Fruit fly (Drosophila melanogaster) whole organism, embryonic: ENCODE data around the gene Kdm3.
A peak's percentile ranks its signal among the peaks of the same experiment; 100 is the strongest.

Experiments used
- Asciz ChIP-seq: fragments of 200-800 bp; sonication (Bioruptor generic); optimal IDR thresholded peaks from 2 replicates; lab custom pipeline; 2017; ENCODE audit warnings: missing biosample characterization, mild to moderate bottlenecking, missing genetic modification characterization, missing genetic modification reagents
- Atf-2 ChIP-seq: fragments of 200-800 bp; sonication (Bioruptor generic); optimal IDR thresholded peaks from 2 replicates; lab custom pipeline; 2016; ENCODE audit warnings: missing biosample characterization, missing genetic modification characterization
- Blimp-1 ChIP-seq: fragments of 200-800 bp; sonication (Bioruptor generic); optimal IDR thresholded peaks from 3 replicates; lab custom pipeline; 2018; ENCODE audit warnings: missing biosample characterization, missing genetic modification characterization, mild to moderate bottlenecking, moderate library complexity, missing genetic modification reagents
- Bteb2 ChIP-seq: fragments of 200-800 bp; sonication (Bioruptor generic); optimal IDR thresholded peaks from 2 replicates; lab custom pipeline; 2016; ENCODE audit warnings: missing biosample characterization, missing genetic modification characterization
- CG10147 ChIP-seq: fragments of 200-800 bp; sonication (Bioruptor generic); optimal IDR thresholded peaks from 2 replicates; lab custom pipeline; 2019; ENCODE audit warnings: missing biosample characterization, mild to moderate bottlenecking, missing genetic modification characterization, moderate library complexity
- CG10321 ChIP-seq: fragments of 200-800 bp; sonication (Bioruptor generic); IDR thresholded peaks from 2 replicates; pipeline ENCODE4 v1.3.6; 2022; ENCODE audit warnings: missing biosample characterization, missing genetic modification characterization
- CG10431 ChIP-seq: fragments of 200-800 bp; sonication (Bioruptor generic); optimal IDR thresholded peaks from 3 replicates; lab custom pipeline; 2018; ENCODE audit warnings: missing biosample characterization, mild to moderate bottlenecking, missing genetic modification characterization
- CG10979 ChIP-seq: fragments of 200-800 bp; sonication (Bioruptor generic); optimal IDR thresholded peaks from 2 replicates; lab custom pipeline; 2018; ENCODE audit warnings: missing biosample characterization, mild to moderate bottlenecking, missing genetic modification characterization, moderate library complexity
- CG11504 ChIP-seq: fragments of 200-800 bp; sonication (Bioruptor generic); optimal IDR thresholded peaks from 3 replicates; lab custom pipeline; 2019; ENCODE audit warnings: missing biosample characterization, mild to moderate bottlenecking, missing genetic modification characterization, moderate library complexity
- CG15696 ChIP-seq: fragments of 200-800 bp; sonication (Bioruptor generic); optimal IDR thresholded peaks from 2 replicates; lab custom pipeline; 2019; ENCODE audit warnings: missing biosample characterization, mild to moderate bottlenecking, missing genetic modification characterization, moderate library complexity
- CG2116 ChIP-seq: fragments of 200-800 bp; sonication (Bioruptor generic); optimal IDR thresholded peaks from 3 replicates; lab custom pipeline; 2018; ENCODE audit warnings: missing biosample characterization, mild to moderate bottlenecking, missing genetic modification characterization
- CG2202 ChIP-seq: fragments of 200-800 bp; sonication (Bioruptor generic); optimal IDR thresholded peaks from 2 replicates; lab custom pipeline; 2018; ENCODE audit warnings: missing biosample characterization, mild to moderate bottlenecking, missing genetic modification characterization
- CG32772 ChIP-seq: fragments of 200-800 bp; sonication (Bioruptor generic); IDR thresholded peaks from 2 replicates; pipeline ENCODE4 v1.3.6; 2022; ENCODE audit warnings: missing biosample characterization, missing genetic modification characterization
- CG4360 ChIP-seq: fragments of 200-800 bp; sonication (Bioruptor generic); IDR thresholded peaks from 2 replicates; pipeline ENCODE4 v1.3.6; 2022; ENCODE audit warnings: missing biosample characterization, missing genetic modification characterization
- CG4730 ChIP-seq: fragments of 200-800 bp; sonication (Bioruptor generic); IDR thresholded peaks from 2 replicates; pipeline ENCODE4 v1.3.6; 2022; ENCODE audit warnings: missing biosample characterization, missing genetic modification characterization
- CG6683 ChIP-seq: fragments of 200-800 bp; sonication (Bioruptor generic); optimal IDR thresholded peaks from 2 replicates; lab custom pipeline; 2017; ENCODE audit warnings: missing biosample characterization, mild to moderate bottlenecking, missing genetic modification characterization, missing genetic modification reagents
- CG7357 ChIP-seq: fragments of 200-800 bp; sonication (Bioruptor generic); IDR thresholded peaks from 3 replicates; pipeline ENCODE4 v1.3.6; 2022; ENCODE audit warnings: missing biosample characterization, missing genetic modification characterization
- CG7556 ChIP-seq: fragments of 200-800 bp; sonication (Bioruptor generic); optimal IDR thresholded peaks from 2 replicates; lab custom pipeline; 2017; ENCODE audit warnings: missing biosample characterization, mild to moderate bottlenecking, missing genetic modification characterization
- CG7928 ChIP-seq: fragments of 200-800 bp; sonication (Bioruptor generic); optimal IDR thresholded peaks from 2 replicates; lab custom pipeline; 2017; ENCODE audit warnings: missing biosample characterization, mild to moderate bottlenecking, missing genetic modification characterization
- CG9215 ChIP-seq: fragments of 200-800 bp; sonication (Bioruptor generic); IDR thresholded peaks from 2 replicates; pipeline ENCODE4 v1.3.6; 2022; ENCODE audit warnings: missing biosample characterization, missing genetic modification characterization
- Chrac-16 ChIP-seq: fragments of 200-800 bp; sonication (Bioruptor generic); optimal IDR thresholded peaks from 3 replicates; lab custom pipeline; 2016; ENCODE audit warnings: missing biosample characterization, missing genetic modification characterization
- E2f1 ChIP-seq: fragments of 200-800 bp; sonication (Bioruptor generic); IDR thresholded peaks from 2 replicates; pipeline ENCODE4 v1.3.6; 2022; ENCODE audit warnings: missing biosample characterization, missing genetic modification characterization
- E2f2 ChIP-seq: fragments of 200-800 bp; sonication (Bioruptor generic); IDR thresholded peaks from 2 replicates; pipeline ENCODE4 v1.3.6; 2022; ENCODE audit warnings: missing biosample characterization, missing genetic modification characterization
- Ets97D ChIP-seq: fragments of 200-800 bp; sonication (Bioruptor generic); optimal IDR thresholded peaks from 3 replicates; lab custom pipeline; 2016; ENCODE audit warnings: missing biosample characterization, missing genetic modification characterization
- Gsc ChIP-seq: fragments of 200-800 bp; sonication (Bioruptor generic); IDR thresholded peaks from 2 replicates; pipeline ENCODE4 v1.3.6; 2022; ENCODE audit warnings: missing biosample characterization, missing genetic modification characterization
- MESR4 ChIP-seq: fragments of 200-800 bp; sonication (Bioruptor generic); optimal IDR thresholded peaks from 2 replicates; lab custom pipeline; 2018; ENCODE audit warnings: missing biosample characterization, mild to moderate bottlenecking, missing genetic modification characterization, moderate library complexity
- Sin3A ChIP-seq: fragments of >200 bp; optimal IDR thresholded peaks from 2 replicates; lab custom pipeline; 2018
- Stat92E ChIP-seq, 3 experiments: fragments of >200 bp in 2 of 3; fragments of 200-800 bp in 1 of 3; sonication (Bioruptor generic) in 1 of 3; optimal IDR thresholded peaks; 2 replicates each; lab custom pipeline; 2017 to 2019; ENCODE audit warnings: missing biosample characterization in 3 of 3, missing genetic modification characterization in 3 of 3, mild to moderate bottlenecking in 1 of 3, moderate library complexity in 1 of 3
- Trl ChIP-seq, 3 experiments: fragments of >200 bp in 2 of 3; fragments of 200-800 bp in 1 of 3; sonication (Bioruptor generic) in 1 of 3; optimal IDR thresholded peaks; 2 replicates in 1 of 3; 3 replicates in 2 of 3; lab custom pipeline; 2016 to 2017; ENCODE audit warnings: missing biosample characterization in 1 of 3, missing genetic modification characterization in 1 of 3
- YL-1 ChIP-seq: fragments of 200-800 bp; sonication (Bioruptor generic); optimal IDR thresholded peaks from 3 replicates; lab custom pipeline; 2017; ENCODE audit warnings: missing biosample characterization, mild to moderate bottlenecking, missing genetic modification characterization
- dimm ChIP-seq: fragments of 200-800 bp; sonication (Bioruptor generic); IDR thresholded peaks from 2 replicates; pipeline ENCODE4 v1.3.6; 2022; ENCODE audit warnings: missing biosample characterization, missing genetic modification characterization
- disco-r ChIP-seq: fragments of 200-800 bp; sonication (Bioruptor generic); optimal IDR thresholded peaks from 2 replicates; lab custom pipeline; 2016; ENCODE audit warnings: missing biosample characterization, missing genetic modification characterization
- dmrt11E ChIP-seq: fragments of 200-800 bp; sonication (Bioruptor generic); optimal IDR thresholded peaks from 3 replicates; lab custom pipeline; 2018; ENCODE audit warnings: missing biosample characterization, mild to moderate bottlenecking, missing genetic modification characterization, moderate library complexity
- esg ChIP-seq: fragments of 200-800 bp; sonication (Bioruptor generic); conservative IDR thresholded peaks from 2 replicates; pipeline ENCODE4 v1.3.6; 2022; ENCODE audit warnings: missing biosample characterization, missing genetic modification characterization
- ftz-f1 ChIP-seq: fragments of 200-800 bp; sonication (Bioruptor generic); optimal IDR thresholded peaks from 2 replicates; lab custom pipeline; 2016; ENCODE audit warnings: missing biosample characterization, missing genetic modification characterization
- gt ChIP-seq: fragments of 200-800 bp; sonication (Bioruptor generic); IDR thresholded peaks from 2 replicates; pipeline ENCODE4 v1.3.6; 2022; ENCODE audit warnings: missing biosample characterization, missing genetic modification characterization
- insv ChIP-seq, 2 experiments: fragments of 200-800 bp; sonication (Bioruptor generic); optimal IDR thresholded peaks; 3 replicates each; lab custom pipeline; 2016 to 2018; ENCODE audit warnings: missing biosample characterization in 2 of 2, missing genetic modification characterization in 2 of 2
- lola ChIP-seq, 3 experiments: fragments of >200 bp in 2 of 3; fragments of 200-800 bp in 1 of 3; sonication (Bioruptor generic) in 1 of 3; optimal IDR thresholded peaks; 2 replicates each; lab custom pipeline; 2017 to 2019; ENCODE audit warnings: missing biosample characterization in 3 of 3, missing genetic modification characterization in 3 of 3, mild to moderate bottlenecking in 1 of 3, moderate library complexity in 1 of 3
- maf-S ChIP-seq: fragments of 200-800 bp; sonication (Bioruptor generic); optimal IDR thresholded peaks from 2 replicates; lab custom pipeline; 2016; ENCODE audit warnings: missing biosample characterization, missing genetic modification characterization
- mirr ChIP-seq: fragments of 200-800 bp; sonication (Bioruptor generic); optimal IDR thresholded peaks from 3 replicates; lab custom pipeline; 2018; ENCODE audit warnings: missing biosample characterization, mild to moderate bottlenecking, missing genetic modification characterization
- phol ChIP-seq: fragments of 200-800 bp; sonication (Bioruptor generic); optimal IDR thresholded peaks from 3 replicates; lab custom pipeline; 2018; ENCODE audit warnings: missing biosample characterization, mild to moderate bottlenecking, missing genetic modification characterization, moderate library complexity
- pnt ChIP-seq: fragments of 200-800 bp; sonication (Bioruptor generic); optimal IDR thresholded peaks from 3 replicates; lab custom pipeline; 2016; ENCODE audit warnings: missing biosample characterization, missing genetic modification characterization
- ssp ChIP-seq: fragments of 200-800 bp; sonication (Bioruptor generic); IDR thresholded peaks from 2 replicates; pipeline ENCODE4 v1.3.6; 2022; ENCODE audit warnings: missing biosample characterization, missing genetic modification characterization
- tna ChIP-seq: fragments of 200-800 bp; sonication (Bioruptor generic); IDR thresholded peaks from 2 replicates; pipeline ENCODE4 v1.3.6; 2022; ENCODE audit warnings: missing biosample characterization, missing genetic modification characterization; ENCODE audit not compliant: partially characterized antibody
- tx ChIP-seq: fragments of 200-800 bp; sonication (Bioruptor generic); optimal IDR thresholded peaks from 2 replicates; lab custom pipeline; 2016; ENCODE audit warnings: missing biosample characterization, missing genetic modification characterization
- usp ChIP-seq: fragments of >200 bp; optimal IDR thresholded peaks from 2 replicates; lab custom pipeline; 2017; ENCODE audit warnings: missing biosample characterization, missing genetic modification characterization
- vvl ChIP-seq: fragments of 200-800 bp; sonication (Bioruptor generic); IDR thresholded peaks from 2 replicates; pipeline ENCODE4 v1.3.6; 2022; ENCODE audit warnings: missing biosample characterization, missing genetic modification characterization
- wdn ChIP-seq: fragments of 200-800 bp; sonication (Bioruptor generic); IDR thresholded peaks from 2 replicates; pipeline ENCODE4 v1.3.6; 2022; ENCODE audit warnings: missing biosample characterization, missing genetic modification characterization

Kdm3 gene

dm6 chr3R:9533181-9534124 lies 17.6 kb downstream of the Kdm3 start (continued):
- TF ChIP-seq insv (GFP tag; optimal IDR thresholded peaks at IDR 0.05; lab: Kevin White, UChicago) (peak; percentile 40 to 78), Asciz (GFP tag; lab: Kevin White, UChicago) (peak; percentile 95), CG32772 (GFP tag; lab: Robert Waterston, UW) (peak; percentile 85), CG4360 (GFP tag; lab: Robert Waterston, UW) (0 out of 2 replicates have a peak, but pooled peaks have one; percentile 41), Blimp-1 (GFP tag; lab: Kevin White, UChicago) (peak; percentile 89), dimm (GFP tag; lab: Robert Waterston, UW) (peak; percentile 40), tna (GFP tag; lab: Robert Waterston, UW) (no peak), E2f2 (GFP tag; lab: Robert Waterston, UW) (peak; percentile 73), disco-r (GFP tag; lab: Kevin White, UChicago) (peak; percentile 86), esg (GFP tag; lab: Robert Waterston, UW) (peak; percentile 90), CG10979 (peak; percentile 96), E2f1 (GFP tag; lab: Robert Waterston, UW) (peak; percentile 83), tx (GFP tag; lab: Kevin White, UChicago) (peak; percentile 93), gt (GFP tag; lab: Robert Waterston, UW) (peak; percentile 48; the same call in 1 of the 2 replicates), CG4730 (GFP tag; lab: Robert Waterston, UW) (peak; percentile 80), CG10431 (peak; percentile 91), maf-S (peak; percentile 93), MESR4 (peak; percentile 16), CG7556 (GFP tag; lab: Kevin White, UChicago) (peak; percentile 99), CG2202 (tag; lab: Kevin White, UChicago) (peak; percentile 85), vvl (peak; percentile 88), wdn (peak; percentile 84), Chrac-16 (GFP tag; lab: Kevin White, UChicago) (peak; percentile 93), dmrt11E (tag; lab: Kevin White, UChicago) (peak; percentile 85), CG7928 (peak; percentile 78), Sin3A (lab: Kevin White, UChicago) (no peak), CG10321 (peak; percentile 43; the same call in 1 of the 2 replicates), usp (GFP tag; lab: Kevin White, UChicago) (no peak), CG2116 (GFP tag; lab: Kevin White, UChicago) (peak; percentile 79), phol (tag; lab: Kevin White, UChicago) (peak; percentile 96), CG10147 (GFP tag; lab: Kevin White, UChicago) (peak; percentile 97), CG15696 (tag; lab: Kevin White, UChicago) (peak; percentile 71), Trl (optimal IDR thresholded peaks at IDR 0.05; lab: Kevin White, UChicago) (peak; percentile 93 to 95), Trl (GFP tag; optimal IDR thresholded peaks at IDR 0.05; lab: Kevin White, UChicago) (peak; percentile 93), pnt (GFP tag; lab: Kevin White, UChicago) (peak; percentile 91), Bteb2 (GFP tag; lab: Kevin White, UChicago) (peak; percentile 88), CG11504 (tag; lab: Kevin White, UChicago) (peak; percentile 97), Ets97D (GFP tag; lab: Kevin White, UChicago) (peak; percentile 74), CG6683 (GFP tag; lab: Kevin White, UChicago) (peak; percentile 94), Atf-2 (GFP tag; lab: Kevin White, UChicago) (peak; percentile 90), YL-1 (peak; percentile 85), Gsc (peak; percentile 78), ftz-f1 (GFP tag; lab: Kevin White, UChicago) (peak; percentile 50), mirr (GFP tag; lab: Kevin White, UChicago) (peak; percentile 80), lola (GFP tag; optimal IDR thresholded peaks at IDR 0.05; lab: Kevin White, UChicago) (peak in 1 of 3 experiments; percentile 95), Stat92E (GFP tag; optimal IDR thresholded peaks at IDR 0.05; lab: Kevin White, UChicago) (peak in 1 of 3 experiments; percentile 51), CG9215 (peak; percentile 92), ssp (GFP tag; lab: Robert Waterston, UW) (peak; percentile 83), CG7357 (GFP tag; lab: Robert Waterston, UW) (peak; percentile 85)
